Worm (Caenorhabditis elegans) whole organism, L4 larva: Measurements from ENCODE around the gene F22H10.11.
A peak's percentile ranks its signal among the peaks of the same experiment; 100 is the strongest.

Experiments used
- Y75B8A.6 ChIP-seq: fragments of 200-800 bp; sonication (Bioruptor generic); IDR thresholded peaks from 2 replicates; pipeline ENCODE4 v1.3.6; 2022; ENCODE audit warnings: missing genetic modification reagents, missing genetic modification characterization, missing compliant biosample characterization
- ZK546.5 ChIP-seq, 2 experiments: sonication (generic microtip); optimal IDR thresholded peaks; 2 replicates each; lab custom pipeline; 2017; ENCODE audit warnings: missing biosample characterization in 2 of 2, missing genetic modification characterization in 2 of 2
- aha-1 ChIP-seq: fragments of 150-350 bp; peaks from one replicate; lab custom pipeline; 2014; ENCODE audit warnings: missing biosample characterization, missing genetic modification characterization
- aly-2 ChIP-seq: sonication (generic microtip); optimal IDR thresholded peaks from 2 replicates; lab custom pipeline; 2018; ENCODE audit warnings: missing biosample characterization, missing genetic modification characterization
- ceh-28 ChIP-seq: fragments of 150-350 bp; optimal IDR thresholded peaks from 2 replicates; lab custom pipeline; 2014; ENCODE audit warnings: missing biosample characterization, missing genetic modification reagents, missing genetic modification characterization
- ceh-32 ChIP-seq: sonication (generic microtip); optimal IDR thresholded peaks from 2 replicates; lab custom pipeline; 2016; ENCODE audit warnings: mild to moderate bottlenecking, missing genetic modification characterization, missing compliant biosample characterization; ENCODE audit not compliant: poor library complexity
- ceh-82 ChIP-seq: sonication (generic microtip); optimal IDR thresholded peaks from 2 replicates; lab custom pipeline; 2017; ENCODE audit warnings: missing biosample characterization, missing genetic modification characterization
- ces-1 ChIP-seq: fragments of 150-350 bp; sonication (generic microtip); optimal IDR thresholded peaks from 4 replicates; lab custom pipeline; 2014; ENCODE audit warnings: missing biosample characterization, missing genetic modification reagents, missing genetic modification characterization
- cey-2 ChIP-seq: sonication (generic microtip); optimal IDR thresholded peaks from 3 replicates; lab custom pipeline; 2017; ENCODE audit warnings: missing genetic modification characterization, mild to moderate bottlenecking, missing compliant biosample characterization, antibody characterized with exemption, borderline replicate concordance; ENCODE audit not compliant: insufficient read depth
- ctbp-1 ChIP-seq: fragments of 200-800 bp; sonication (Bioruptor generic); IDR thresholded peaks from 2 replicates; pipeline ENCODE4 v1.3.6; 2022; ENCODE audit warnings: missing genetic modification reagents, missing genetic modification characterization, missing compliant biosample characterization
- daf-16 ChIP-seq, 3 experiments: sonication (generic microtip); optimal IDR thresholded peaks; 2 replicates each; lab custom pipeline; 2016 to 2017; ENCODE audit warnings: missing genetic modification characterization in 3 of 3, missing genetic modification reagents in 3 of 3, mild to moderate bottlenecking in 2 of 3, missing compliant biosample characterization in 2 of 3, missing biosample characterization in 1 of 3, moderate library complexity in 1 of 3
- daf-8 ChIP-seq: fragments of 200-800 bp; sonication (Bioruptor generic); IDR thresholded peaks from 2 replicates; pipeline ENCODE4 v1.3.6; 2022; ENCODE audit warnings: missing genetic modification characterization, missing compliant biosample characterization
- dmd-6 ChIP-seq: fragments of 200-800 bp; sonication (Bioruptor generic); IDR thresholded peaks from 2 replicates; pipeline ENCODE4 v1.3.6; 2022; ENCODE audit warnings: missing genetic modification reagents, missing genetic modification characterization, missing compliant biosample characterization
- dmd-8 ChIP-seq: fragments of 200-800 bp; sonication (Bioruptor generic); IDR thresholded peaks from 2 replicates; pipeline ENCODE4 v1.3.6; 2022; ENCODE audit warnings: missing genetic modification characterization, missing compliant biosample characterization
- dpl-1 ChIP-seq: fragments of 150-350 bp; optimal IDR thresholded peaks from 2 replicates; lab custom pipeline; 2014; ENCODE audit warnings: missing biosample characterization, missing genetic modification reagents, missing genetic modification characterization
- egl-43 ChIP-seq: fragments of 200-800 bp; sonication (Bioruptor generic); IDR thresholded peaks from 2 replicates; pipeline ENCODE4 v1.3.6; 2022; ENCODE audit warnings: missing genetic modification reagents, missing genetic modification characterization, missing compliant biosample characterization
- fos-1 ChIP-seq: fragments of 150-350 bp; optimal IDR thresholded peaks from 2 replicates; lab custom pipeline; 2014; ENCODE audit warnings: missing biosample characterization, missing genetic modification characterization
- hmg-1.1 ChIP-seq: fragments of 200-800 bp; sonication (Bioruptor generic); IDR thresholded peaks from 2 replicates; pipeline ENCODE4 v1.3.6; 2022; ENCODE audit warnings: missing genetic modification reagents, missing genetic modification characterization, missing compliant biosample characterization
- jun-1 ChIP-seq: fragments of 150-350 bp; optimal IDR thresholded peaks from 2 replicates; lab custom pipeline; 2014; ENCODE audit warnings: missing biosample characterization, missing genetic modification reagents, missing genetic modification characterization
- lim-7 ChIP-seq: fragments of 200-800 bp; sonication (Bioruptor generic); IDR thresholded peaks from 2 replicates; pipeline ENCODE4 v1.3.6; 2022; ENCODE audit warnings: missing genetic modification characterization, missing compliant biosample characterization
- lin-1 ChIP-seq: fragments of 200-800 bp; sonication (Bioruptor generic); IDR thresholded peaks from 2 replicates; pipeline ENCODE4 v1.3.6; 2022; ENCODE audit warnings: missing genetic modification reagents, missing genetic modification characterization, missing compliant biosample characterization
- lin-13 ChIP-seq: fragments of 150-350 bp; optimal IDR thresholded peaks from 2 replicates; lab custom pipeline; 2014; ENCODE audit warnings: missing biosample characterization, missing genetic modification reagents, missing genetic modification characterization
- lin-15B ChIP-seq: fragments of 150-350 bp; sonication (generic microtip); optimal IDR thresholded peaks from 3 replicates; lab custom pipeline; 2014; ENCODE audit warnings: missing biosample characterization, missing genetic modification characterization
- lin-38 ChIP-seq: fragments of 200-800 bp; sonication (Bioruptor generic); IDR thresholded peaks from 2 replicates; pipeline ENCODE4 v1.3.6; 2022; ENCODE audit warnings: missing genetic modification reagents, missing genetic modification characterization, missing compliant biosample characterization
- lsy-2 ChIP-seq, 2 experiments: fragments of 150-350 bp in 1 of 2; sonication (generic microtip) in 1 of 2; optimal IDR thresholded peaks; 2 replicates each; lab custom pipeline; 2014 to 2017; ENCODE audit warnings: missing biosample characterization in 2 of 2, missing genetic modification characterization in 2 of 2
- mdl-1 ChIP-seq, 2 experiments: fragments of 150-350 bp in 1 of 2; sonication (generic microtip) in 1 of 2; optimal IDR thresholded peaks; 2 replicates each; lab custom pipeline; 2014 to 2017; ENCODE audit warnings: missing biosample characterization in 2 of 2, missing genetic modification characterization in 2 of 2
- mep-1 ChIP-seq: fragments of 150-350 bp; sonication (generic microtip); optimal IDR thresholded peaks from 3 replicates; lab custom pipeline; 2014; ENCODE audit warnings: missing biosample characterization, missing genetic modification characterization
- mes-2 ChIP-seq: sonication (generic microtip); optimal IDR thresholded peaks from 2 replicates; lab custom pipeline; 2016; ENCODE audit warnings: missing genotype, mild to moderate bottlenecking, missing genetic modification characterization, missing compliant biosample characterization; ENCODE audit not compliant: poor library complexity, severe bottlenecking
- nhr-10 ChIP-seq: fragments of 150-350 bp; optimal IDR thresholded peaks from 2 replicates; lab custom pipeline; 2014; ENCODE audit warnings: missing biosample characterization, missing genetic modification characterization
- nhr-102 ChIP-seq: sonication (generic microtip); optimal IDR thresholded peaks from 2 replicates; lab custom pipeline; 2016; ENCODE audit warnings: mild to moderate bottlenecking, missing genetic modification characterization, moderate library complexity, missing compliant biosample characterization
- nhr-11 ChIP-seq: fragments of 150-350 bp; optimal IDR thresholded peaks from 2 replicates; lab custom pipeline; 2014; ENCODE audit warnings: missing biosample characterization, missing genetic modification characterization
- nhr-25 ChIP-seq: sonication (generic microtip); optimal IDR thresholded peaks from 2 replicates; lab custom pipeline; 2017; ENCODE audit warnings: missing genetic modification characterization, mild to moderate bottlenecking, missing compliant biosample characterization, antibody characterized with exemption, moderate library complexity, borderline replicate concordance; ENCODE audit not compliant: insufficient read depth
- nhr-77 ChIP-seq: fragments of 150-350 bp; optimal IDR thresholded peaks from 2 replicates; lab custom pipeline; 2014; ENCODE audit warnings: missing biosample characterization, missing genetic modification characterization
- set-16 ChIP-seq: fragments of 200-800 bp; sonication (Bioruptor generic); IDR thresholded peaks from 2 replicates; pipeline ENCODE4 v1.3.6; 2022; ENCODE audit warnings: missing genetic modification reagents, missing genetic modification characterization, missing compliant biosample characterization
- snpc-1.2 ChIP-seq: fragments of 200-800 bp; sonication (Bioruptor generic); IDR thresholded peaks from 2 replicates; pipeline ENCODE4 v1.3.6; 2022; ENCODE audit warnings: missing genetic modification reagents, missing genetic modification characterization, missing compliant biosample characterization
- unc-39 ChIP-seq: sonication (generic microtip); optimal IDR thresholded peaks from 2 replicates; lab custom pipeline; 2017; ENCODE audit warnings: missing biosample characterization, missing genetic modification characterization
- unc-62 ChIP-seq, 3 experiments: fragments of 150-350 bp in 1 of 3; sonication (generic microtip); optimal IDR thresholded peaks in 2 of 3; peaks in 1 of 3; 1 replicate in 1 of 3; 2 replicates in 2 of 3; lab custom pipeline; 2014 to 2017; ENCODE audit warnings: missing biosample characterization in 3 of 3, missing genetic modification characterization in 3 of 3, missing genetic modification reagents in 3 of 3, missing genotype in 1 of 3
- vab-7 ChIP-seq: fragments of 200-800 bp; sonication (Bioruptor generic); IDR thresholded peaks from 2 replicates; pipeline ENCODE4 v1.3.6; 2022; ENCODE audit warnings: missing genetic modification reagents, missing genetic modification characterization, missing compliant biosample characterization
- zag-1 ChIP-seq: fragments of 150-350 bp; optimal IDR thresholded peaks from 2 replicates; lab custom pipeline; 2014; ENCODE audit warnings: missing biosample characterization, missing genetic modification characterization
- zfp-2 ChIP-seq: sonication (generic microtip); optimal IDR thresholded peaks from 2 replicates; lab custom pipeline; 2016; ENCODE audit warnings: mild to moderate bottlenecking, missing genetic modification characterization, missing compliant biosample characterization
- zfp-3 ChIP-seq: fragments of 200-800 bp; sonication (Bioruptor generic); conservative IDR thresholded peaks from 2 replicates; pipeline ENCODE4 v1.3.6; 2022; ENCODE audit warnings: missing genetic modification reagents, missing genetic modification characterization, missing compliant biosample characterization
- zip-11 ChIP-seq: fragments of 200-800 bp; sonication (Bioruptor generic); IDR thresholded peaks from 2 replicates; pipeline ENCODE4 v1.3.6; 2022; ENCODE audit warnings: missing genetic modification characterization, missing compliant biosample characterization
- ztf-11 ChIP-seq: fragments of 150-350 bp; optimal IDR thresholded peaks from 2 replicates; lab custom pipeline; 2014; ENCODE audit warnings: missing biosample characterization, missing genetic modification characterization

The F22H10.11 gene

ce11 chrX:16689852-16690473 is 2.1 kb upstream of the F22H10.11 start:
- TF ChIP-seq vab-7 (GFP tag; lab: Robert Waterston, UW) (0 out of 2 replicates have a peak, but pooled peaks have one; percentile 12), dmd-6 (GFP tag; lab: Robert Waterston, UW) (peak; percentile 57), ceh-28 (tag; lab: Kevin White, UChicago) (no peak), mdl-1 (tag; optimal IDR thresholded peaks at IDR 0.05; lab: Kevin White, UChicago) (no peak), lin-13 (GFP tag; lab: Kevin White, UChicago) (no peak), aha-1 (peak; percentile 50), unc-62 (GFP tag; optimal IDR thresholded peaks at IDR 0.05 in 1 of 2; lab: Kevin White, UChicago) (peak in 1 of 2 experiments; percentile 58), unc-62 (tag; optimal IDR thresholded peaks at IDR 0.05; lab: Kevin White, UChicago) (no peak), unc-39 (tag; lab: Kevin White, UChicago) (no peak), aly-2 (tag; lab: Kevin White, UChicago) (no peak), nhr-77 (no peak), mes-2 (tag; lab: Kevin White, UChicago) (peak; percentile 22), dpl-1 (no peak), snpc-1.2 (GFP tag; lab: Robert Waterston, UW) (0 out of 2 replicates have a peak, but pooled peaks have one; percentile 50), ztf-11 (tag; lab: Kevin White, UChicago) (no peak), fos-1 (tag; lab: Kevin White, UChicago) (no peak), egl-43 (GFP tag; lab: Robert Waterston, UW) (0 out of 2 replicates have a peak, but pooled peaks have one; percentile 31), lim-7 (GFP tag; lab: Robert Waterston, UW) (peak; percentile 56; the same call in 1 of the 2 replicates), daf-16 (GFP tag; optimal IDR thresholded peaks at IDR 0.05; lab: Kevin White, UChicago) (no peak), daf-16 (tag; optimal IDR thresholded peaks at IDR 0.05; lab: Kevin White, UChicago) (peak; percentile 5), daf-8 (no peak), hmg-1.1 (GFP tag; lab: Robert Waterston, UW) (no peak), jun-1 (no peak), lin-38 (GFP tag; lab: Robert Waterston, UW) (no peak)

ce11 chrX:16687377-16687776 is 468 bp downstream of the F22H10.11 start:
- TF ChIP-seq set-16 (GFP tag; lab: Robert Waterston, UW) (peak; percentile 78), cey-2 (no peak)
- TF ChIP-seq, all 104 proteins: peak for 1

ce11 chrX:16681910-16682493 is 5.8 kb downstream of the F22H10.11 start:
- TF ChIP-seq ctbp-1 (GFP tag; lab: Robert Waterston, UW) (peak; percentile 97), zip-11 (GFP tag; lab: Robert Waterston, UW) (no peak; the same call in 1 of the 2 replicates), ces-1 (GFP tag; lab: Kevin White, UChicago) (peak; percentile 97), nhr-10 (tag; lab: Kevin White, UChicago) (peak; percentile 99), mep-1 (tag; lab: Kevin White, UChicago) (peak; percentile 99), dmd-6 (GFP tag; lab: Robert Waterston, UW) (peak; percentile 98), jun-1 (peak; percentile 98), aha-1 (peak; percentile 98), nhr-77 (peak; percentile 100), Y75B8A.6 (GFP tag; lab: Robert Waterston, UW) (peak; percentile 85; the same call in 1 of the 2 replicates), vab-7 (GFP tag; lab: Robert Waterston, UW) (peak; percentile 96), zfp-2 (tag; lab: Kevin White, UChicago) (peak; percentile 83), dmd-8 (GFP tag; lab: Robert Waterston, UW) (peak; percentile 80), cey-2 (peak; percentile 45), ceh-32 (tag; lab: Kevin White, UChicago) (peak; percentile 84), zfp-3 (GFP tag; lab: Robert Waterston, UW) (peak; percentile 97), nhr-102 (peak; percentile 99), lin-1 (GFP tag; lab: Robert Waterston, UW) (peak; percentile 89), nhr-11 (tag; lab: Kevin White, UChicago) (peak; percentile 94), unc-62 (GFP tag; optimal IDR thresholded peaks at IDR 0.05 in 1 of 2; lab: Kevin White, UChicago) (peak; percentile 65 to 100), unc-62 (tag; optimal IDR thresholded peaks at IDR 0.05; lab: Kevin White, UChicago) (peak; percentile 73), mdl-1 (tag; optimal IDR thresholded peaks at IDR 0.05; lab: Kevin White, UChicago) (peak; percentile 90 to 93), lin-15B (tag; lab: Kevin White, UChicago) (peak; percentile 38), lsy-2 (tag; optimal IDR thresholded peaks at IDR 0.05; lab: Kevin White, UChicago) (peak; percentile 96 to 97), lim-7 (GFP tag; lab: Robert Waterston, UW) (0 out of 2 replicates have a peak, but pooled peaks have one; percentile 33), ceh-82 (tag; lab: Kevin White, UChicago) (peak; percentile 76), ZK546.5 (tag; optimal IDR thresholded peaks at IDR 0.05; lab: Kevin White, UChicago) (peak; percentile 25 to 60), nhr-25 (tag; lab: Kevin White, UChicago) (peak; percentile 95), zag-1 (tag; lab: Kevin White, UChicago) (peak; percentile 94)
